Fruit fly (Drosophila melanogaster) whole organism, embryonic: ENCODE data around the gene CG33483.
A peak's percentile ranks its signal among the peaks of the same experiment; 100 is the strongest.

Experiments used
- Abd-B ChIP-seq: fragments of 200-800 bp; sonication (Bioruptor generic); optimal IDR thresholded peaks from 2 replicates; lab custom pipeline; 2018; ENCODE audit warnings: missing biosample characterization, mild to moderate bottlenecking, missing genetic modification characterization, moderate library complexity
- CG6813 ChIP-seq: fragments of 200-800 bp; sonication (Bioruptor generic); optimal IDR thresholded peaks from 2 replicates; lab custom pipeline; 2017; ENCODE audit warnings: missing biosample characterization, missing genetic modification characterization, mild to moderate bottlenecking, moderate library complexity, missing genetic modification reagents
- Drgx ChIP-seq: fragments of 200-800 bp; sonication (Bioruptor generic); IDR thresholded peaks from 2 replicates; pipeline ENCODE4 v1.3.6; 2022; ENCODE audit warnings: missing biosample characterization, missing genetic modification characterization
- cad ChIP-seq: fragments of >200 bp; optimal IDR thresholded peaks from 2 replicates; lab custom pipeline; 2017; ENCODE audit warnings: missing biosample characterization, missing genetic modification characterization

- TF ChIP-seq Abd-B (no peak), cad (GFP tag; lab: Kevin White, UChicago) (no peak), Drgx (GFP tag; lab: Robert Waterston, UW) (no peak), CG6813 (peak; percentile 45)
Measured at dm6 chr3R:30918872-30919271, 16.9 kb upstream of the CG33483 start.
